Worm (Caenorhabditis elegans): Measurements from ENCODE around the gene F31B12.4.

DNA sequence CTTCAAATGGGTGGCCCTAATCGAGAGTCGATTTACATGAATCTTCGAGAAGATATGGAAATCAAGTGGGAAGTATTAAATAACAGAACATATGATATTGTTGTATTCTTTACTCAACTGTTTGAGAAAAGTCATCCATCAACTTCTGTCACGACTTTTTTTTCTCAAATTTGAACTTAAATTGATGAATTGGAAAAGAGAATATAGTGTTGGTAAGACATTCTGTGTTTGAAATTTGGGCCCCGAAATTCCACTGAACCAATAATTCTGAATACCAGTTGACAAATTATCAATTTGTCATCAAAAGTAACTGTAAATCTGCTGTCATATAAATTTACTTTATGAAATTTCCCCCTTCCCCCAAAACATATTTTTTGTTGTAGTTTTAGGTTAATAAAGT, 42.4 kb downstream of the F31B12.4 start:
- TF ChIP-seq flt-1 (GFP tag; IDR thresholded peaks at IDR 0.05), result no peak
- TF ChIP-seq ama-1 (optimal IDR thresholded peaks at IDR 0.05), result no peak
- TF ChIP-seq aly-1 (tag; optimal IDR thresholded peaks at IDR 0.05), result no peak
- TF ChIP-seq tra-4 (tag; optimal IDR thresholded peaks at IDR 0.05), result no peak
- TF ChIP-seq F13C5.2 (tag; optimal IDR thresholded peaks at IDR 0.05), result no peak
- no peak for TF ChIP-seq scrt-1 (GFP tag; IDR thresholded peaks at IDR 0.05)
- TF ChIP-seq sea-1 (GFP tag; conservative IDR thresholded peaks at IDR 0.05), result no peak
